Worm (Caenorhabditis elegans): ENCODE results near the gene C25E10.10.
A peak's percentile ranks its signal among the peaks of the same experiment; 100 is the strongest.

- TF ChIP-seq snpc-4 (tag; optimal IDR thresholded peaks at IDR 0.05): no peak
- TF ChIP-seq daf-12 (tag; optimal IDR thresholded peaks at IDR 0.05): no peak
- TF ChIP-seq lin-39 (tag; optimal IDR thresholded peaks at IDR 0.05): no peak
- no peak for TF ChIP-seq fkh-2 (tag; optimal IDR thresholded peaks at IDR 0.05)
- TF ChIP-seq aly-2 (tag; optimal IDR thresholded peaks at IDR 0.05): no peak
- no peak for TF ChIP-seq R02D3.7 (tag; optimal IDR thresholded peaks at IDR 0.05)
- TF ChIP-seq nhr-11 (tag; optimal IDR thresholded peaks at IDR 0.05): no peak
- no peak for TF ChIP-seq nhr-237 (tag; optimal IDR thresholded peaks at IDR 0.05)
- peak in 1 of 3 experiments; percentile 84 for TF ChIP-seq elt-3 (tag; optimal IDR thresholded peaks at IDR 0.05)
These were observed 29.7 kb upstream of the C25E10.10 start for ce11 chrV:9085845-9086244.
